Worm (Caenorhabditis elegans): ENCODE measurements around the gene mev-1.
A peak's percentile ranks its signal among the peaks of the same experiment; 100 is the strongest.

mev-1 gene

DNA sequence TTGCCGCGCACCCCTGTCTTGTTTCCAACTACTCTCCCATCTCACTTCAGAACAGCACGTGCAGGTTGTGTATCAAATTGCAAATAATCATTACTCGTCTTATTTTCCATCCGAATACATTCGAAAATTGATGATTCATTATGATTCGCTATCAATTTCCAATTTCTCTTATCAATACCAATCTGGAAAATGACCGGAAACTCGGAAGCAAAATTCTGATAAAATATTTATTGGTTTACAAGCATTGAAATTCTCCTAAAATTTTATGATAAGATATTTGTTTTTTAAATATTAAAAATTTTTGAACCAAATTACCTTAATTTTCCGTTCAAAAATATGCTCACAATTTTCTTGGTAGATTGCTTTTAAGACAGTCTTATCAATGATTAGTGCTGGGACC, 28.8 kb upstream of the mev-1 start:
- TF ChIP-seq fkh-3 (tag; optimal IDR thresholded peaks at IDR 0.05) (no peak), ceh-79 (tag; optimal IDR thresholded peaks at IDR 0.05) (no peak), nhr-80 (tag; optimal IDR thresholded peaks at IDR 0.05) (peak; percentile 42), ztf-18 (tag; optimal IDR thresholded peaks at IDR 0.05) (no peak)

DNA sequence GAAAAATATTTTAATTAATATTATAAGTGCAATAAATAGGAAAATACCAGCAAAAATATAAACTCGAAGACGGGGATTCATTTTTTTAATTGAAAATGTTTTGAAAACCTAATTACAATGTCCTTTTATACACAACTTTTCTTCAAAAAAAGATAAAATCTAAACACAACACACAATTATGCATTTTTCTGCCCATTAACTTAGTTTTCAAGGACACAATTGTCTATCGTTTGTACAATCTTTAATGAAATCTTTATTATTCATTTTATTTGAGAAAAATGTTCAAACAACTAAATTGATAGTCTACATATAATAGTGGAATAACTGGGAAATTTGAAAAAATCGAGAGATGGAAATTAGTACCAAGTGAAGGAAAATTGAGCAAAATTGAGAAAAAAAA, 28.0 kb upstream of the mev-1 start, which contains the start of gene T07A5.1:
T07A5.1 (minus strand) TSS at position 149 of the 400 bp plus-strand sequence.
- no peak for TF ChIP-seq bed-1 (GFP tag; IDR thresholded peaks at IDR 0.05)
- TF ChIP-seq cebp-2 (GFP tag; IDR thresholded peaks at IDR 0.05), result no peak
- no peak for TF ChIP-seq tbx-9 (tag; optimal IDR thresholded peaks at IDR 0.05; ENCODE audit: borderline replicate concordance)
- no peak for TF ChIP-seq dpff-1 (tag; optimal IDR thresholded peaks at IDR 0.05)
- TF ChIP-seq snpc-1.1 (tag; optimal IDR thresholded peaks at IDR 0.05; ENCODE audit: insufficient read depth), result no peak
- no peak for TF ChIP-seq repo-1 (tag; optimal IDR thresholded peaks at IDR 0.05)
- no peak for TF ChIP-seq attf-5 (GFP tag; optimal IDR thresholded peaks at IDR 0.05)
- TF ChIP-seq ama-1 (optimal IDR thresholded peaks at IDR 0.05), result no peak
- no peak for TF ChIP-seq ama-1 (GFP tag; optimal IDR thresholded peaks at IDR 0.05)
- TF ChIP-seq F10E7.11 (tag; optimal IDR thresholded peaks at IDR 0.05), result no peak
- no peak for TF ChIP-seq ceh-27 (GFP tag; optimal IDR thresholded peaks at IDR 0.05)
- no peak for TF ChIP-seq dpl-1 (GFP tag; optimal IDR thresholded peaks at IDR 0.05)
- TF ChIP-seq aptf-3 (GFP tag; IDR thresholded peaks at IDR 0.05), result no peak
- TF ChIP-seq Y53G8AR.9 (GFP tag; conservative IDR thresholded peaks at IDR 0.05), result no peak
- TF ChIP-seq atf-7 (tag; optimal IDR thresholded peaks at IDR 0.05), result no peak

DNA sequence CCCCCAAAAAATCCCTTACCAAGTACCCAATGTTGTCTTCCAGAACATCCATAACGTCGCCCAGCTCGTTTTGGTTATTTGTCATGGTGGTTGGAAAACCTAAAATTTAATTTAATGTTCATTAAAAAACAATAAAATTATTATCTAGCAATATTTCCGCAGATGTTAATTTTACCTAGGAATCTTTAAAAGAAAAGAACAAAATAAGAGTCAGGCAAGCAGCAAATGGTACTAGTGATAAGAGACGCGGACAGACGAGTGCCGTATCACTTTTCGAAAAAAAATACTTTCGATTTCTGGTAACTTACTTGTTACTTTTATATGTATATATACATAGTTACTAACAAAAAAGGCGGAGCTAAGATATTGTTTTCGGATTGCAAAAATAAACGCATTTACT, 23.1 kb upstream of the mev-1 start, which contains the start of gene T07A5.7:
T07A5.7 (minus strand) TSS at position 101 of the 400 bp plus-strand sequence.
- TF ChIP-seq lir-1 (GFP tag; conservative IDR thresholded peaks at IDR 0.05) (no peak), F52B5.7 (tag; optimal IDR thresholded peaks at IDR 0.05) (no peak), somi-1 (GFP tag; optimal IDR thresholded peaks at IDR 0.05) (no peak), ceh-27 (GFP tag; optimal IDR thresholded peaks at IDR 0.05) (no peak), let-526 (GFP tag; IDR thresholded peaks at IDR 0.05) (no peak), snpc-3.4 (tag; optimal IDR thresholded peaks at IDR 0.05) (no peak), tlf-1 (GFP tag; optimal IDR thresholded peaks at IDR 0.05) (no peak), nfyb-1 (GFP tag; IDR thresholded peaks at IDR 0.05) (no peak), mes-4 (tag; optimal IDR thresholded peaks at IDR 0.05) (no peak), athp-1 (tag; optimal IDR thresholded peaks at IDR 0.05) (no peak), B0261.1 (tag; optimal IDR thresholded peaks at IDR 0.05) (no peak), pbrm-1 (GFP tag; IDR thresholded peaks at IDR 0.05) (no peak), ceh-91 (GFP tag; IDR thresholded peaks at IDR 0.05) (no peak), attf-5 (GFP tag; optimal IDR thresholded peaks at IDR 0.05) (no peak), B0035.1 (tag; optimal IDR thresholded peaks at IDR 0.05) (no peak), hlh-12 (tag; optimal IDR thresholded peaks at IDR 0.05) (no peak), K12H6.12 (tag; optimal IDR thresholded peaks at IDR 0.05) (no peak), him-1 (tag; optimal IDR thresholded peaks at IDR 0.05) (no peak), lag-1 (GFP tag; IDR thresholded peaks at IDR 0.05) (no peak), attf-6 (GFP tag; IDR thresholded peaks at IDR 0.05) (no peak)

DNA sequence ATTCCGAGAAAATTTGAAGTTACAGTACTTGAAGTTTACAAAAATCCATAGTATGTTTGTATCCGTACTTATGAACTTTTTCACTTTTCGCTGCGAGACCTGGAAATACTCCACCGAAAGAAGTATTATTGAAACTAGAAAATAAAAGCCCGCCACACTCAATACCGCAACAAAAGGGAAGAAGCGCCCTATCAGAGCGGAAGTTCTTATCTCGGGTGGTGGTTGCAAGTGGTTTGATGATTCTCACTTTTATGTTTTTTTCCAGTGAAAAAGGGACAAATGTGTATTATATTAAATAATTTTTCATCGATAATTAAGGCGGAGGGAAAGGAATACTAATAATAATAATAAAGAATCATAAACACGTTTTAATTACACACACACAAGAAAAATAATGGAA, 19.8 kb upstream of the mev-1 start:
- TF ChIP-seq attf-3 (GFP tag; conservative IDR thresholded peaks at IDR 0.05) (no peak), atf-7 (tag; optimal IDR thresholded peaks at IDR 0.05) (no peak), T26A5.8 (tag; optimal IDR thresholded peaks at IDR 0.05) (no peak), akir-1 (GFP tag; optimal IDR thresholded peaks at IDR 0.05) (no peak), ekl-4 (GFP tag; IDR thresholded peaks at IDR 0.05) (no peak), madf-8 (GFP tag; conservative IDR thresholded peaks at IDR 0.05) (no peak), cebp-1 (GFP tag; IDR thresholded peaks at IDR 0.05) (no peak), cebp-1 (tag; optimal IDR thresholded peaks at IDR 0.05) (no peak), nfya-1 (tag; optimal IDR thresholded peaks at IDR 0.05; ENCODE audit: borderline replicate concordance, insufficient read depth) (no peak), nfyb-1 (GFP tag; IDR thresholded peaks at IDR 0.05) (no peak), egl-44 (GFP tag; IDR thresholded peaks at IDR 0.05) (no peak), ztf-3 (GFP tag; optimal IDR thresholded peaks at IDR 0.05) (no peak), him-1 (tag; optimal IDR thresholded peaks at IDR 0.05) (no peak), nhr-80 (tag; optimal IDR thresholded peaks at IDR 0.05) (peak; percentile 24), ztf-18 (tag; optimal IDR thresholded peaks at IDR 0.05) (peak; percentile 0), aptf-3 (GFP tag; IDR thresholded peaks at IDR 0.05) (no peak)

All from whole organism, young adult.